Worm (Caenorhabditis elegans): Measurements from ENCODE around the gene ugt-13.

The ugt-13 gene

ce11 chrV:4960686-4961085, 52.0 kb downstream of the ugt-13 start (continued):
- TF ChIP-seq mel-28 (tag; optimal IDR thresholded peaks at IDR 0.05; ENCODE audit: borderline replicate concordance) (no peak), F23B12.7 (tag; optimal IDR thresholded peaks at IDR 0.05; ENCODE audit: insufficient read depth) (no peak), F39B2.1 (GFP tag; IDR thresholded peaks at IDR 0.05) (no peak), F52B5.7 (tag; optimal IDR thresholded peaks at IDR 0.05) (no peak), pha-4 (tag; optimal IDR thresholded peaks at IDR 0.05) (no peak), dox-1 (GFP tag; IDR thresholded peaks at IDR 0.05) (0 out of 2 replicates have a peak, but pooled peaks have one; percentile 16), gei-17 (GFP tag; optimal IDR thresholded peaks at IDR 0.05) (no peak), mxl-1 (tag; optimal IDR thresholded peaks at IDR 0.05) (no peak), ccch-3 (GFP tag; optimal IDR thresholded peaks at IDR 0.05) (no peak)
